Worm (Caenorhabditis elegans) whole organism, L4/young adult: ENCODE data around the gene T04C9.3.

Source experiments
- W03F9.2 ChIP-seq: fragments of 150-350 bp; optimal IDR thresholded peaks from 2 replicates; lab custom pipeline; 2014; ENCODE audit warnings: missing biosample characterization, missing genetic modification characterization
- dao-5 ChIP-seq: sonication (generic microtip); optimal IDR thresholded peaks from 2 replicates; lab custom pipeline; 2016; ENCODE audit warnings: missing genotype, missing genetic modification characterization, moderate library complexity, missing compliant biosample characterization
- him-1 ChIP-seq: sonication (generic microtip); optimal IDR thresholded peaks from 2 replicates; lab custom pipeline; 2016; ENCODE audit warnings: missing genotype, missing genetic modification reagents, missing genetic modification characterization, missing compliant biosample characterization

T04C9.3 gene

ce11 chrIII:5975005-5975730 lies 10.3 kb upstream of the T04C9.3 start, which contains the start of gene mlp-1:
mlp-1 (minus strand) TSS chrIII:5975055.
- TF ChIP-seq dao-5 (tag; lab: Kevin White, UChicago) = no peak
- no peak for TF ChIP-seq him-1 (tag; lab: Kevin White, UChicago)
- no peak for TF ChIP-seq W03F9.2

- TF ChIP-seq W03F9.2 (no peak), him-1 (tag; lab: Kevin White, UChicago) (no peak), dao-5 (tag; lab: Kevin White, UChicago) (no peak)
These were observed 9.4 kb upstream of the T04C9.3 start for ce11 chrIII:5976021-5976420.

- TF ChIP-seq him-1 (tag; lab: Kevin White, UChicago) (no peak), dao-5 (tag; lab: Kevin White, UChicago) (no peak), W03F9.2 (no peak)
These were observed 5.0 kb upstream of the T04C9.3 start for ce11 chrIII:5980274-5980918.

ce11 chrIII:5981407-5981806 lies 4.0 kb upstream of the T04C9.3 start:
- TF ChIP-seq W03F9.2 (no peak), dao-5 (tag; lab: Kevin White, UChicago) (no peak), him-1 (tag; lab: Kevin White, UChicago) (no peak)

ce11 chrIII:5982026-5982425 lies 3.4 kb upstream of the T04C9.3 start, which contains the start of gene frm-2:
frm-2 (minus strand) TSS chrIII:5982126.
- TF ChIP-seq him-1 (tag; lab: Kevin White, UChicago) = no peak
- no peak for TF ChIP-seq W03F9.2
- TF ChIP-seq dao-5 (tag; lab: Kevin White, UChicago) = no peak

- TF ChIP-seq him-1 (tag; lab: Kevin White, UChicago) (no peak), dao-5 (tag; lab: Kevin White, UChicago) (no peak), W03F9.2 (no peak)
These were observed 2.6 kb upstream of the T04C9.3 start for ce11 chrIII:5982753-5983390.

ce11 chrIII:5988010-5988409 lies 2.6 kb downstream of the T04C9.3 start:
- TF ChIP-seq W03F9.2 (no peak), him-1 (tag; lab: Kevin White, UChicago) (peak; percentile 55)

ce11 chrIII:5988461-5988860 lies 3.0 kb downstream of the T04C9.3 start:
- no peak for TF ChIP-seq W03F9.2

- TF ChIP-seq W03F9.2 = no peak
- no peak for TF ChIP-seq dao-5 (tag; lab: Kevin White, UChicago)
- no peak for TF ChIP-seq him-1 (tag; lab: Kevin White, UChicago)
These were observed 3.7 kb downstream of the T04C9.3 start for ce11 chrIII:5988991-5989726.

- TF ChIP-seq W03F9.2 = no peak
- no peak for TF ChIP-seq him-1 (tag; lab: Kevin White, UChicago)
- TF ChIP-seq dao-5 (tag; lab: Kevin White, UChicago) = no peak
These were observed 4.7 kb downstream of the T04C9.3 start for ce11 chrIII:5990090-5990489.

ce11 chrIII:5991142-5991930 lies 5.9 kb downstream of the T04C9.3 start, which contains the start of gene T04C9.2:
T04C9.2 (plus strand) TSS chrIII:5991880.
- TF ChIP-seq him-1 (tag; lab: Kevin White, UChicago) = peak; percentile 4
- TF ChIP-seq dao-5 (tag; lab: Kevin White, UChicago) = no peak
- no peak for TF ChIP-seq W03F9.2

ce11 chrIII:5992043-5992442 lies 6.6 kb downstream of the T04C9.3 start:
- TF ChIP-seq W03F9.2 (no peak), dao-5 (tag; lab: Kevin White, UChicago) (no peak), him-1 (tag; lab: Kevin White, UChicago) (no peak)

- TF ChIP-seq him-1 (tag; lab: Kevin White, UChicago) = no peak
- TF ChIP-seq dao-5 (tag; lab: Kevin White, UChicago) = no peak
- no peak for TF ChIP-seq W03F9.2
These were observed 7.5 kb downstream of the T04C9.3 start, which contains the start of gene T04C9.1 for ce11 chrIII:5992913-5993312. T04C9.1 (plus strand) TSS chrIII:5993213.
